Fruit fly (Drosophila melanogaster): ENCODE data around the gene CTCF.

CTCF gene

DNA sequence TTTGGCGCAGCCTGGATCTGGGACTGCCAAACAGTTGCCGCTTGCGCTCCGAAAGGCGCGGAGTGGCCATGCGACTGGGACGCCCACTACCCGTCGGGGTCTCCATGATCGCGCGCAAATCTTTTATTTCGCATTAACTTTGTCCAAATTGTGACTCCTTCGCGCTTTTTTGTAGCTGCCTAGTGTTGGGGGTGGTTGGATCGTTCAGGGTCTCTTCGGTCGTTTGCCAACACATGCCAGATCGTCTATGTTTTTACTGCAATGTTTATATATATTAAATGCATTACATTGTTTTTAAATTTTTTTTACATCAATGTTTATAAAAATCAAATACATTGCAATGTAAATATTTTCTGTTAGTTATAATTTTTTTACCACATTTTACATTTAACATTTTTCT, 17.7 kb downstream of the CTCF start (continued):
- TF ChIP-seq CG11247 (GFP tag; IDR thresholded peaks at IDR 0.05) (0 out of 2 replicates have a peak, but pooled peaks have one; percentile 16), fd64A (GFP tag; optimal IDR thresholded peaks at IDR 0.05) (no peak), CG2889 (GFP tag; IDR thresholded peaks at IDR 0.05) (no peak), CTCF (GFP tag; optimal IDR thresholded peaks at IDR 0.05) (no peak), CG4617 (GFP tag; optimal IDR thresholded peaks at IDR 0.05; ENCODE audit: borderline replicate concordance) (peak; percentile 33), Scr (GFP tag; IDR thresholded peaks at IDR 0.05; ENCODE audit: partially characterized antibody) (0 out of 2 replicates have a peak, but pooled peaks have one; percentile 13), MBD-R2 (GFP tag; IDR thresholded peaks at IDR 0.05) (peak; percentile 63), slbo (GFP tag; IDR thresholded peaks at IDR 0.05) (peak; percentile 43; the same call in 1 of the 2 replicates), mam (GFP tag; optimal IDR thresholded peaks at IDR 0.05) (no peak), wdn (GFP tag; IDR thresholded peaks at IDR 0.05) (no peak), CG31441 (GFP tag; IDR thresholded peaks at IDR 0.05) (no peak), kni (GFP tag; optimal IDR thresholded peaks at IDR 0.05) (no peak), Hsf (GFP tag; optimal IDR thresholded peaks at IDR 0.05) (no peak), dmrt11E (tag; optimal IDR thresholded peaks at IDR 0.05) (no peak), CG9932 (GFP tag; IDR thresholded peaks at IDR 0.05) (peak; percentile 40; the same call in 1 of the 2 replicates), gsb-n (tag; optimal IDR thresholded peaks at IDR 0.05) (no peak), hb (GFP tag; IDR thresholded peaks at IDR 0.05; ENCODE audit: partially characterized antibody) (no peak)

DNA sequence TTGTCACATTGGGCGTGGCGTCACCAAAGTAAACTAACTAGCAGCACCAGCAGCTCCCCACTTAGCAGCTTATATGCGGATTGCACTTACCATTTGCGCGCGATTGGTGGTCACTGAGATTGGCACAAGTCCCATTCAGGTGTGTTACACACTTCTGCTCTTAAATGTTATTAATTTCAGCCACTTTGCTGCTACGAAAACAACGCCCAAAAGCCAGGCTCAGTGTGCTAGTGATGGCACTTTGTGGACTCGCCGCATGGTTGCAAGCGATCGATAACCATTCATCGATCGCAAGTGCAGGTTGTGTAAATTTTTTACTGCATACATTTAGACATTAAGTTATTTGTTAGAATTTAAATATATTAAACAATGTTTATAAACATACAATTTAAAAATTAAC, 21.5 kb downstream of the CTCF start, which contains the start of the genes wrm1 and wrm2:
Gene wrm1, minus strand, starts transcription at position 237 of the 400 bp plus-strand sequence.
Gene wrm2, minus strand, starts transcription at position 237 of the 400 bp plus-strand sequence.
- TF ChIP-seq CG33557 (GFP tag; optimal IDR thresholded peaks at IDR 0.05) (peak; percentile 43), CG11456 (GFP tag; IDR thresholded peaks at IDR 0.05) (no peak), Oli (tag; optimal IDR thresholded peaks at IDR 0.05) (no peak), Rfx (GFP tag; IDR thresholded peaks at IDR 0.05) (no peak), C15 (GFP tag; IDR thresholded peaks at IDR 0.05) (no peak), CG10431 (GFP tag; optimal IDR thresholded peaks at IDR 0.05) (no peak), CG10147 (GFP tag; optimal IDR thresholded peaks at IDR 0.05) (no peak), gro (GFP tag; optimal IDR thresholded peaks at IDR 0.05) (no peak), CG14710 (tag; optimal IDR thresholded peaks at IDR 0.05) (peak; percentile 52), CG1602 (GFP tag; optimal IDR thresholded peaks at IDR 0.05) (no peak), Fer3 (tag; optimal IDR thresholded peaks at IDR 0.05) (no peak), schlank (tag; optimal IDR thresholded peaks at IDR 0.05) (no peak), Jarid2 (GFP tag; optimal IDR thresholded peaks at IDR 0.05) (no peak), CG9876 (GFP tag; optimal IDR thresholded peaks at IDR 0.05) (no peak), otp (GFP tag; IDR thresholded peaks at IDR 0.05) (no peak), CG1603 (tag; optimal IDR thresholded peaks at IDR 0.05) (peak; percentile 47), pb (GFP tag; optimal IDR thresholded peaks at IDR 0.05) (no peak), CG1024 (GFP tag; IDR thresholded peaks at IDR 0.05) (no peak), Deaf1 (tag; optimal IDR thresholded peaks at IDR 0.05) (no peak), Dad (GFP tag; optimal IDR thresholded peaks at IDR 0.05) (no peak), CG18476 (GFP tag; optimal IDR thresholded peaks at IDR 0.05) (no peak), CG16863 (GFP tag; optimal IDR thresholded peaks at IDR 0.05) (no peak), CG6689 (GFP tag; IDR thresholded peaks at IDR 0.05) (no peak), CG1529 (GFP tag; optimal IDR thresholded peaks at IDR 0.05) (no peak), sqz (GFP tag; optimal IDR thresholded peaks at IDR 0.05) (no peak), CG18764 (GFP tag; optimal IDR thresholded peaks at IDR 0.05) (no peak), CG14965 (GFP tag; optimal IDR thresholded peaks at IDR 0.05; ENCODE audit: borderline replicate concordance) (no peak), sim (GFP tag; IDR thresholded peaks at IDR 0.05) (no peak), tx (GFP tag; optimal IDR thresholded peaks at IDR 0.05) (no peak), CG10565 (GFP tag; optimal IDR thresholded peaks at IDR 0.05) (no peak), Kr (GFP tag; optimal IDR thresholded peaks at IDR 0.05) (no peak), NFAT (GFP tag; IDR thresholded peaks at IDR 0.05) (no peak), CG6854 (GFP tag; optimal IDR thresholded peaks at IDR 0.05) (no peak), Dfd (GFP tag; optimal IDR thresholded peaks at IDR 0.05) (no peak), HLH4C (GFP tag; IDR thresholded peaks at IDR 0.05; ENCODE audit: partially characterized antibody) (peak; percentile 53; the same call in 2 of the 3 replicates), Drgx (GFP tag; IDR thresholded peaks at IDR 0.05) (no peak)
